Worm (Caenorhabditis elegans) whole organism, L2 larva: ENCODE results near the gene srw-89.

Experiments
- elt-1 ChIP-seq: fragments of 150-350 bp; optimal IDR thresholded peaks from 2 replicates; lab custom pipeline; 2014; ENCODE audit warnings: missing biosample characterization, missing genetic modification characterization
- mab-5 ChIP-seq: fragments of 150-350 bp; optimal IDR thresholded peaks from 2 replicates; lab custom pipeline; 2014; ENCODE audit warnings: missing biosample characterization, missing genetic modification characterization
- snpc-4 ChIP-seq: fragments of 150-350 bp; optimal IDR thresholded peaks from 2 replicates; lab custom pipeline; 2014; ENCODE audit warnings: missing biosample characterization, missing genetic modification characterization
- unc-62 ChIP-seq: fragments of 150-350 bp; optimal IDR thresholded peaks from 2 replicates; lab custom pipeline; 2014; ENCODE audit warnings: missing biosample characterization, missing genetic modification reagents, missing genetic modification characterization

DNA sequence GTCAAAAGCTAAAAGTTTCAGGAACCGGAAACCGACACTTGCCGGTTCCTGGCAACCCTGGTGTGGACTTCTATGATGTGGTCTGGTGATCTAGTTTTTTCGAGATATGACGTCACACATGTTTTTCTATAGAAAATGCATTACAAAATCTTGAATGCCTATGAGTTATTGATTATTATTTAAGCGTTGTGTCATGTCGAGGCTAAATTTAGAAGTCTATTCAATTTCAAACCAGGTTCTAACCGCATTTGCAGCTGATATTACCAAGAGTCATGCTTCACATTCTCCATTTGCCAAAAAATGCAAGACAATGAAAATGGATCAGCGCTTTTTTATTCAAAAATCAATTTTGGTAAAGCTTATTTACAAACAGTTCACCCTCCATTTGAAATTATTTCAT is 2.3 kb downstream of the srw-89 start, which contains the start of gene K09D9.3:
- TF ChIP-seq mab-5 (tag; lab: Kevin White, UChicago) (no peak), unc-62 (GFP tag; lab: Kevin White, UChicago) (no peak), snpc-4 (tag; lab: Kevin White, UChicago) (no peak), elt-1 (tag; lab: Kevin White, UChicago) (no peak)
